Fruit fly (Drosophila melanogaster): ENCODE results near the gene pths.

The pths gene

dm6 chr2L:21102399-21103108, 40.5 kb upstream of the pths start, which contains the start of gene CG9257:
TSS of gene CG9257 (plus strand) at chr2L:21102743.
- TF ChIP-seq Hr39 (GFP tag; optimal IDR thresholded peaks at IDR 0.05) (peak; percentile 20), pdm3 (GFP tag; optimal IDR thresholded peaks at IDR 0.05) (peak; percentile 12), CG31627 (GFP tag; optimal IDR thresholded peaks at IDR 0.05) (peak; percentile 13), Eip93F (GFP tag; optimal IDR thresholded peaks at IDR 0.05) (no peak), CG6792 (GFP tag; optimal IDR thresholded peaks at IDR 0.05) (no peak), CG10631 (GFP tag; optimal IDR thresholded peaks at IDR 0.05) (peak; percentile 3), Eip75B (GFP tag; optimal IDR thresholded peaks at IDR 0.05) (no peak), lz (GFP tag; optimal IDR thresholded peaks at IDR 0.05) (no peak), ss (GFP tag; optimal IDR thresholded peaks at IDR 0.05) (no peak), esn (GFP tag; optimal IDR thresholded peaks at IDR 0.05) (peak; percentile 48), Blimp-1 (GFP tag; optimal IDR thresholded peaks at IDR 0.05) (no peak), Eip78C (GFP tag) (peak; percentile 24), Sox14 (GFP tag; optimal IDR thresholded peaks at IDR 0.05) (peak; percentile 18), CG1621 (tag; optimal IDR thresholded peaks at IDR 0.05) (peak; percentile 40), fd59A (GFP tag; optimal IDR thresholded peaks at IDR 0.05) (no peak), dac (GFP tag; optimal IDR thresholded peaks at IDR 0.05) (no peak)

DNA sequence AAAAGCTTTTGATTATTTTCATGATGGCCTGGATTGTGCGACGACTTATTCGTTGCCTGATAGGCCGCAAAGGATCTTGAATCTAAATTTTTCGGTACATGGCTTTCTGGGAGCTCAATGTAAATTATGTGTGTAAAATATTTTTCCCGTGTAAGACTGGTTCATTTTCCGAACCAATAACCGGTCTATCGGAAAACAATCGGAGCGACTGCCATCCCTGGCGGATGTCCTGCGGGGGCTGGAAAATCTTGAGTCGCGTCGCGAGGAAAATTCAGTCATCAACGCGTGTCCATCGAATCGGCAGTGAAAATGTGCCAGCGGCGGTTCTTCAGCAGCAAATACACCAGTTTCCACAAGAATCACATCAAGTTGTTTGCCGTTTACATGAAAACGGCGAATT, 38.7 kb upstream of the pths start, which contains the start of the genes CG46307 and Nhe2:
Gene CG46307, plus strand, starts transcription at position 243 of the 400 bp plus-strand sequence.
Gene Nhe2, plus strand, starts transcription at position 243 of the 400 bp plus-strand sequence.
- peak; percentile 14 for TF ChIP-seq Eip78C (GFP tag)
- no peak for TF ChIP-seq CG11294 (GFP tag; IDR thresholded peaks at IDR 0.05)
- peak; percentile 23 for TF ChIP-seq esn (GFP tag; optimal IDR thresholded peaks at IDR 0.05)

DNA sequence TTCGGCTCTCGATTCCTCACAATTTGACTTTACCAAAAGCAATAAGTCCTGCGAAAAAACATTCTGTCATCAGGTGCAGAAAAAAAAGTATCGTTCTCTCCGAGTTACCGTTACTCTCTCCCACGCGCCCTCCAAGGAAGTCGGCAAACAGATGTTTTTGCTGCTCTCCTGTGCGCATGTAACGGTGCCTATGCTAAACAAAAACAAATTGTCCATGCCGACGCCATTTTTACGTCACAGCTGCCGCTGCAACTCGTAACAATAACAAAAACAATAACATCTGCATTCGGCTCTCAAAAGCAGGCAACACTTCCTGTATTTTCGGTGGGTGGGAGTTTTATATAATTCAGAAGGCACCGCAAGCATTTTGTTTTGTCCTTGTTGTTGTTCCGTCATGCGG, 37.9 kb upstream of the pths start:
- TF ChIP-seq Gug (GFP tag; IDR thresholded peaks at IDR 0.05): no peak
- no peak for TF ChIP-seq CG11762 (GFP tag; optimal IDR thresholded peaks at IDR 0.05; ENCODE audit: insufficient read depth)
- no peak for TF ChIP-seq CG6276 (GFP tag; optimal IDR thresholded peaks at IDR 0.05)
- no peak for TF ChIP-seq CG10631 (GFP tag; optimal IDR thresholded peaks at IDR 0.05)
- no peak for TF ChIP-seq Sox102F (GFP tag; optimal IDR thresholded peaks at IDR 0.05)
- TF ChIP-seq ss (GFP tag; optimal IDR thresholded peaks at IDR 0.05): no peak
- no peak for TF ChIP-seq Met (GFP tag; optimal IDR thresholded peaks at IDR 0.05)
- no peak for TF ChIP-seq Eip75B (GFP tag; optimal IDR thresholded peaks at IDR 0.05)
- no peak for TF ChIP-seq Sox15 (GFP tag; optimal IDR thresholded peaks at IDR 0.05)
- no peak for TF ChIP-seq CG31627 (GFP tag; optimal IDR thresholded peaks at IDR 0.05)
- no peak for TF ChIP-seq Smox (GFP tag; optimal IDR thresholded peaks at IDR 0.05)
- no peak for TF ChIP-seq esn (GFP tag; optimal IDR thresholded peaks at IDR 0.05)
- TF ChIP-seq spab (GFP tag; optimal IDR thresholded peaks at IDR 0.05): no peak
- no peak for TF ChIP-seq vri (GFP tag; optimal IDR thresholded peaks at IDR 0.05)

- TF ChIP-seq CG32006 (GFP tag; optimal IDR thresholded peaks at IDR 0.05) (peak; percentile 60), CG16779 (tag; optimal IDR thresholded peaks at IDR 0.05) (no peak), CG3919 (GFP tag; optimal IDR thresholded peaks at IDR 0.05) (peak; percentile 55), CG11902 (GFP tag; optimal IDR thresholded peaks at IDR 0.05) (no peak), vri (GFP tag; optimal IDR thresholded peaks at IDR 0.05) (no peak), cyc (GFP tag; optimal IDR thresholded peaks at IDR 0.05) (peak; percentile 12), CG10669 (GFP tag; optimal IDR thresholded peaks at IDR 0.05) (no peak), dsx (GFP tag; optimal IDR thresholded peaks at IDR 0.05; ENCODE audit: poor library complexity, severe bottlenecking) (no peak), Blimp-1 (GFP tag; optimal IDR thresholded peaks at IDR 0.05) (no peak), CG6854 (GFP tag; optimal IDR thresholded peaks at IDR 0.05) (peak; percentile 24), Met (GFP tag; optimal IDR thresholded peaks at IDR 0.05) (peak; percentile 44), CG15336 (GFP tag; IDR thresholded peaks at IDR 0.05) (no peak; the same call in 1 of the 2 replicates), eg (GFP tag; IDR thresholded peaks at IDR 0.05) (peak; percentile 47), Lpt (GFP tag; optimal IDR thresholded peaks at IDR 0.05) (peak; percentile 42), pdm3 (GFP tag; optimal IDR thresholded peaks at IDR 0.05) (peak; percentile 45), CG3032 (tag; optimal IDR thresholded peaks at IDR 0.05) (peak; percentile 24), spab (GFP tag; optimal IDR thresholded peaks at IDR 0.05) (no peak), CG4318 (GFP tag; optimal IDR thresholded peaks at IDR 0.05) (peak; percentile 0), CG31627 (GFP tag; optimal IDR thresholded peaks at IDR 0.05) (peak; percentile 18), achi (GFP tag; optimal IDR thresholded peaks at IDR 0.05) (peak; percentile 59), CG6163 (GFP tag; IDR thresholded peaks at IDR 0.05) (peak; percentile 52; the same call in 1 of the 3 replicates), fd59A (GFP tag; optimal IDR thresholded peaks at IDR 0.05) (no peak), CG6276 (GFP tag; optimal IDR thresholded peaks at IDR 0.05) (no peak), dac (GFP tag; optimal IDR thresholded peaks at IDR 0.05) (no peak)
Measured at dm6 chr2L:21107651-21108489, 35.2 kb upstream of the pths start.

All from whole organism, prepupa.